Worm (Caenorhabditis elegans): ENCODE results near the gene npr-38.

DNA sequence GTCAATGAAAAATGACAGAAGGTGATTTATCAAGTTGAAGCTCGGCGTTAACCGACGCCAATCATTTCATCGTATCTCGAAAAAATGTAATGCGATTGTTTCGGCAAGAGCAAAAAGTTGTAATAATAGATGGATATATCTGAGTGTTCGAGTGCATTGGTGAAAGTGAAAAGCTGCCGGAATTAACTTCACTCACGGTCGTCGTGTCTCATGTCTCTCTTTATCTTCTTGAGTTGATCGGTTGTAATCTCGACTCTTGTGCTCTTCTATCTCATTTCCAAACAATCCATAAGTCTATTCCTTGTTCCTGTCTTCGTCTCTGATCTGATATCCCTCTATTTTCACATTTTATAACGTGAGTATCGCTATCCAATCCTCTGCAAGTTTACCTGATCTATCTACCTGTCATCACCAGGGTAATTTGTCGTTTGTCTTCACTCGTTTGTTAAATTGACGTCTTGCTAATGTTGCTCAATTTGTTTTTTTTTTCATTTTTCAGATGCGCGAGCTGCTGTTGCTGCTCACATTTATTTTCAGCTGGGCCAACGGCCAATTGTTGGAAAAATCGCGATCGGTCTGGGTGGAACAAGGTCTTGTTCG lies 11.8 kb upstream of the npr-38 start, which contains the start of gene cest-16:
- TF ChIP-seq elt-2 (tag; optimal IDR thresholded peaks at IDR 0.05) (no peak), nfya-1 (tag; optimal IDR thresholded peaks at IDR 0.05; ENCODE audit: insufficient read depth) (no peak), ama-1 (optimal IDR thresholded peaks at IDR 0.05) (no peak), eor-1 (tag; optimal IDR thresholded peaks at IDR 0.05) (no peak), ceh-9 (tag; optimal IDR thresholded peaks at IDR 0.05) (no peak), ceh-82 (tag; optimal IDR thresholded peaks at IDR 0.05) (no peak), nhr-11 (tag; optimal IDR thresholded peaks at IDR 0.05) (no peak), nhr-77 (tag; optimal IDR thresholded peaks at IDR 0.05) (no peak), skn-1 (tag; optimal IDR thresholded peaks at IDR 0.05) (no peak)
